Worm (Caenorhabditis elegans): ENCODE results near the gene F40G9.14.

The F40G9.14 gene

DNA sequence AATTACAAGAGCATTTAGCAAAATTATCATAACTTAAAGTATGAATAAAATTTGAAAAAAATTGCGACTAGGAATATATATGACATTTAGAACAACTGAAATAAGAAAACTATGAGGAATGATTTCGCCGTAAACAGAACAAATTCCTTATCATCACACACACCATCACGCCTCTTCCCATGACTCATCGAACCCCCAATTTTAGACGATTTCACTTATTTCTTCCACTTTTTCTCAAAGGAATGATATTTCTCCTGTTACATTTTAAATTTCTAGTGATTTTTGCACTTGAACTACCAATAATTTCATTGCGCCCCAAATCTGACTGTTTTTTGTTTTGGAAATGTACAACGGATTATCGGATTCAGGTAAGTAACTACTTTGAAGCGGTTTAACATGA is 21.0 kb downstream of the F40G9.14 start, which contains the start of the genes zig-13 and ver-1:
TSS of gene zig-13 (minus strand) at position 101 of the 400 bp plus-strand sequence.
TSS of gene ver-1 (plus strand) at position 180 of the 400 bp plus-strand sequence.
- TF ChIP-seq ets-7 (tag; optimal IDR thresholded peaks at IDR 0.05) (no peak), hmbx-1 (tag; optimal IDR thresholded peaks at IDR 0.05) (no peak), flt-1 (GFP tag; IDR thresholded peaks at IDR 0.05) (no peak), scrt-1 (GFP tag; IDR thresholded peaks at IDR 0.05) (no peak), tra-4 (tag; optimal IDR thresholded peaks at IDR 0.05) (no peak), B0310.2 (tag; optimal IDR thresholded peaks at IDR 0.05) (no peak), sea-1 (GFP tag; conservative IDR thresholded peaks at IDR 0.05) (no peak), hmg-4 (GFP tag; optimal IDR thresholded peaks at IDR 0.05) (no peak), pes-1 (GFP tag; IDR thresholded peaks at IDR 0.05) (no peak), ceh-13 (GFP tag; optimal IDR thresholded peaks at IDR 0.05) (no peak), ama-1 (optimal IDR thresholded peaks at IDR 0.05) (no peak)

DNA sequence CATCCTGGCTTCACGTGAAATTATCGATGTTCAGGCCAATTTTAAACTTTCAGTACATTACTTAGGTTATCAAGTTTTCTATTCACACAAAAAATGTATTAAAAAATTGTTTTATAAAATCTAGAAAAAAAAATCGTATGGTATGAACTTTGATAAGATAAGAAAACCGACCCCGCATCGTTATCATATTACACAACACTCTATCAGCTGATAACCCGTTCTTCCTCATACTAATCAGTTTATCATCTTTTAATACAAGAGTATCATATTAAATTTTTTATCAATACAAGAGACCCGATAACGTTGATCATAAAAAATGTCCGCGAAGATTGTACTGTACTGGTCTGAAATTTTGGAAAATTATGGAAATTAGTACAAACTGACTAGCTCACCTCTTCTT is 23.4 kb downstream of the F40G9.14 start:
- no peak for TF ChIP-seq ceh-36 (tag; optimal IDR thresholded peaks at IDR 0.05)
- TF ChIP-seq tbx-37 (GFP tag; conservative IDR thresholded peaks at IDR 0.05), result no peak
- TF ChIP-seq hmbx-1 (tag; optimal IDR thresholded peaks at IDR 0.05), result no peak
- TF ChIP-seq tbx-11 (GFP tag; IDR thresholded peaks at IDR 0.05), result no peak
- TF ChIP-seq tra-4 (tag; optimal IDR thresholded peaks at IDR 0.05), result no peak
- no peak for TF ChIP-seq pes-1 (GFP tag; IDR thresholded peaks at IDR 0.05)
- TF ChIP-seq aly-1 (tag; optimal IDR thresholded peaks at IDR 0.05), result no peak
- no peak for TF ChIP-seq F13C5.2 (tag; optimal IDR thresholded peaks at IDR 0.05)
- TF ChIP-seq hnd-1 (tag; optimal IDR thresholded peaks at IDR 0.05), result no peak
- TF ChIP-seq sea-1 (GFP tag; conservative IDR thresholded peaks at IDR 0.05), result no peak
- TF ChIP-seq ceh-13 (GFP tag; optimal IDR thresholded peaks at IDR 0.05), result no peak
- no peak for TF ChIP-seq B0310.2 (tag; optimal IDR thresholded peaks at IDR 0.05)

DNA sequence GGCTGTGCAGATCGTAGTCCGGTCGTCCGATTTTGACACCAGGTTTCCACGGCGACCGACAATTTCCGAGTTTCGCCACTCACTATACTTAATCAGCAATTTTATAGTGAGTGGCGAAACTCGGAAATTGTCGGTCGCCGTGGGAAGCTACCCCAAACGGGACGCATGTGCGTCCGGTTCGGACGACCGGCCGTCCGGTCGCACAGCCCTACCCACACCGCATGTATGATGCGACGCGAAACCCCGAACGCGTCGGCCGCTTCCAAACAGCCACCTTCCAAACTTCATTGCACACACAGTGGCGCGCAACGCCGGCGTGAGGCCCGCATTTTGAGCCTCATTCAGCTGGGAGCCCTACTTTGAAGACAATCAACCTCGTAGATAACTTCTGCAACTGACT is 26.5 kb downstream of the F40G9.14 start:
- TF ChIP-seq ceh-36 (tag; optimal IDR thresholded peaks at IDR 0.05) (no peak), scrt-1 (GFP tag; IDR thresholded peaks at IDR 0.05) (no peak), sea-1 (GFP tag; conservative IDR thresholded peaks at IDR 0.05) (no peak)

DNA sequence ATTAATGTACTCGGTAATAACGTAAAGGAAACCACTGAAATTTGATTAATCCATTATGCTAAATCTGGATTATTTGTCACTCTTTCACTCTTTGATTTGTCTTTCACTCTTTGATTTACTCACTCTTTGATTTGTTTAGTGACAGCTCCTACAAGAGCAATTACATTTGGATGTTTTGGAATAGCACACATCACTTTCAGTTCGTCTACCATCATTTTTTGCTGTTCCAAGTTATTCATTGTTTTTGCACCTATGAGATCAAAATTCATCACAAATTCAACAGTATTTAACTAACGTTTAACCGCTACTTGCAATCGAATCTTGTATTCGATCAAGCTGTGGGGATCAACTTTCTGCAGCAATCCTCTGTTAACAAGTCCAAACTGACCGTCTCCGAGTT is 28.5 kb downstream of the F40G9.14 start:
- TF ChIP-seq B0310.2 (tag; optimal IDR thresholded peaks at IDR 0.05), result no peak
- TF ChIP-seq tbx-37 (GFP tag; conservative IDR thresholded peaks at IDR 0.05), result no peak
- TF ChIP-seq tra-4 (tag; optimal IDR thresholded peaks at IDR 0.05), result no peak
- TF ChIP-seq hmg-4 (GFP tag; optimal IDR thresholded peaks at IDR 0.05), result no peak

DNA sequence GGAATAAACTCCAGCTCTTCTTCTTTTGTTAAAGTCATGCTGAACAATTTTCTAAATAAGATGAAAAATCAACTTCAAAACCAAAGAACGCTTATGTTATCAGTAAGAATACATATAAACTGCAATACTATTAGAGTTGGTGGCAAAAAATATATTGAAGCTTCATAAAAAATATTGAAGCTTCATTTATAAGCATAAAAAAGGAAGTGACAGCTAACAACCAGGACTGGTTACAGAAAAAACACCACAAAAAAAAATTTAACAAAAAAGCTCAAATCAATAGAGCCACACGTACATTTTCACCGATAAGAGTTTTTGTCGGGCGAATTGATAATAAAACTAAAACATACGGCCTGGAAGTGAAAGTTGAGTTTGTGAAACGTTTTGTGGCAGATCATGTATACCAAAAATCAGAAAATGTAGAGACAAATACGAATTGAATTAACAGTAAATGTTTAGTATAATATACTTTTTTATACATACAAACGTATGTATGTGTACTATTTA is 30.0 kb downstream of the F40G9.14 start, which contains the start of gene sqst-5:
TSS of gene sqst-5 (minus strand) at position 51 of the 507 bp plus-strand sequence.
- TF ChIP-seq ama-1 (optimal IDR thresholded peaks at IDR 0.05) (no peak), tra-4 (tag; optimal IDR thresholded peaks at IDR 0.05) (no peak), hmbx-1 (tag; optimal IDR thresholded peaks at IDR 0.05) (no peak), scrt-1 (GFP tag; IDR thresholded peaks at IDR 0.05) (no peak), flt-1 (GFP tag; IDR thresholded peaks at IDR 0.05) (no peak), F13C5.2 (tag; optimal IDR thresholded peaks at IDR 0.05) (no peak), hmg-4 (GFP tag; optimal IDR thresholded peaks at IDR 0.05) (no peak)

DNA sequence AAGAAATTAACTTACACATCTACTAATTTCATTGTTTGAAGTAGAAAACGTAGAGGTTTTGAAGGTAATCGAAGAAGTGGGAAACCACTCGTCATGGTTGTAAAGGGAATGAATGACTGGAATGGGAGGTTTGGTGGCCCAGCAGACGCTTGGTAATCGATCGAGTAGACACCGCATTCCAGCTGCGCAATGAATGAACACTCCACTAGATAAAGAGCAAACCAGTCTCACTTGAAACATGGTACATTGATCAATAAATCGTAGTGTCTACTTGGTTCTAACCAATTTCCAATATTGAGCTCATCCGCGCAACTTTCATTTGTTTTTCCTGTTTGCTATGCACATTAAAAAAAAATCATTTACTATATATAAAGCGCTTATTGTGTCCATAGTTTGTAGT is 31.2 kb downstream of the F40G9.14 start, which contains the start of gene fbxb-84:
TSS of gene fbxb-84 (minus strand) at position 101 of the 400 bp plus-strand sequence.
- TF ChIP-seq F13C5.2 (tag; optimal IDR thresholded peaks at IDR 0.05) (no peak), ama-1 (optimal IDR thresholded peaks at IDR 0.05) (no peak), flt-1 (GFP tag; IDR thresholded peaks at IDR 0.05) (no peak), sea-1 (GFP tag; conservative IDR thresholded peaks at IDR 0.05) (no peak), B0310.2 (tag; optimal IDR thresholded peaks at IDR 0.05) (no peak), scrt-1 (GFP tag; IDR thresholded peaks at IDR 0.05) (no peak), tra-4 (tag; optimal IDR thresholded peaks at IDR 0.05) (no peak), pes-1 (GFP tag; IDR thresholded peaks at IDR 0.05) (no peak), tbx-11 (GFP tag; IDR thresholded peaks at IDR 0.05) (no peak)

DNA sequence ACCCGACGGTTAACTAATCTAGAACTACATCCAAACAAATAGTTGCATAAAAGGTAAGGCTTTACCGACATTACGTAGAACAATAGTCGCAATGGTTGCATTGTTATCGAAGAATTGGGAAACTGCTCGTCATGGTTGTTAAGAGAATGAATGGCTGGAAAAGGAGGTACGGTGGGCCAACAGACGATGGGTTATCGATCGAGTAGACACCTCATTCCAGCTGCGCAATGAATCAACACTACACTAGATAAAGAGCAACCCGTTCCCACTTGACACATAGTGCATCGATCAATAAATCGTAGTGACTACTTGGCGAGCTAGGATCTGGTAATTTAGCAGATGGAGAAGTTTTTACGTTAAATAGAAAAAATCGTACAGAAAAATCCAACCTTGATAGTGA is 32.5 kb downstream of the F40G9.14 start, which contains the start of the genes T17A3.12 and fbxb-83:
TSS of gene T17A3.12 (minus strand) at position 101 of the 400 bp plus-strand sequence.
TSS of gene fbxb-83 (minus strand) at position 134 of the 400 bp plus-strand sequence.
- TF ChIP-seq ama-1 (optimal IDR thresholded peaks at IDR 0.05), result no peak

DNA sequence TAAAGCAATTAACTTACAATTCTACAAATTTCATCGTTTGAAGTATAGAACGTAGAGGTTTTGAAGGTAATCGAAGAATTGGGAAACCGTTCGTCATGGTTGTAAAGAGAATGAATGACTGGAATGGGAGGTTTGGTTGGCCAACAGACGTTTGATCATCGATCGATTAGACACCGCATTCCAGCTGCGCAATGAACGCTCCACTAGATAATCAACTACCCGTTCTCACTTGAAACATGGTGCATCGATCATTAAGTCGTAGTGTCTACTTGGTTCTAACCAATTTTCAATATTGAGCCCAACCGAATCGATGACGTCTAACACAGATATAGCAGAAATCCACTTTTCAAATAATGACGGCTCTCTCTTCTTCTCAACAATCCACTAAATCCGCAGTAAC is 34.5 kb downstream of the F40G9.14 start, which contains the start of gene fbxb-82:
TSS of gene fbxb-82 (minus strand) at position 101 of the 400 bp plus-strand sequence.
- no peak for TF ChIP-seq ama-1 (optimal IDR thresholded peaks at IDR 0.05)
- TF ChIP-seq aly-1 (tag; optimal IDR thresholded peaks at IDR 0.05), result no peak
- TF ChIP-seq ets-7 (tag; optimal IDR thresholded peaks at IDR 0.05), result no peak
- TF ChIP-seq flt-1 (GFP tag; IDR thresholded peaks at IDR 0.05), result no peak

DNA sequence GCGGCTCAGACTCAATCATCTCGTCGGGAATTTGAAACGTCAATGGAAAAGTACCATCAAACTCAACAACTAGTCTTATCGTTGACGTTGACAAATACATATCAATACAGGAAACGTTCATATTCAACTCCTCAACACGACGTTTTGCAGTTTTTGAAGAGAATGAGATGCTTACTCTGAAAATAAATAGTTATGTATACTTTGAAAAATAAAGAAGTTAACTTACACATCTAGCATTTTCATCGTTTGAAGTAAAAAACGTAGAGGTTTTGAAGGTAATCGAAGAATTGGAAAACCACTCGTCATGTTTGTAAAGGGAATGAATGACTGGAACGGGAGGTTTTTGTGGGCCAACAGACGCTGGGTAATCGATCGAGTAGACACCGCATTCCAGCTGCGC is 36.7 kb downstream of the F40G9.14 start, which contains the start of gene fbxb-81:
TSS of gene fbxb-81 (minus strand) at position 314 of the 400 bp plus-strand sequence.
- TF ChIP-seq hmg-4 (GFP tag; optimal IDR thresholded peaks at IDR 0.05) (no peak), ets-7 (tag; optimal IDR thresholded peaks at IDR 0.05) (no peak), ama-1 (optimal IDR thresholded peaks at IDR 0.05) (no peak), F13C5.2 (tag; optimal IDR thresholded peaks at IDR 0.05) (no peak), tbx-11 (GFP tag; IDR thresholded peaks at IDR 0.05) (no peak), scrt-1 (GFP tag; IDR thresholded peaks at IDR 0.05) (no peak)
